Worm (Caenorhabditis elegans): ENCODE data around the gene F35D2.3.

ce11 chrII:7543808-7544207, 26.6 kb upstream of the F35D2.3 start, which contains the start of gene rol-8:
- TF ChIP-seq aly-2 (tag; optimal IDR thresholded peaks at IDR 0.05) (no peak), elt-2 (tag; optimal IDR thresholded peaks at IDR 0.05) (no peak), pqm-1 (tag; optimal IDR thresholded peaks at IDR 0.05) (no peak), unc-62 (GFP tag; optimal IDR thresholded peaks at IDR 0.05) (no peak), nhr-11 (tag; optimal IDR thresholded peaks at IDR 0.05) (no peak), snpc-4 (tag; optimal IDR thresholded peaks at IDR 0.05) (no peak), nhr-12 (tag; optimal IDR thresholded peaks at IDR 0.05) (no peak), tbx-2 (tag; optimal IDR thresholded peaks at IDR 0.05) (no peak), ama-1 (optimal IDR thresholded peaks at IDR 0.05) (no peak), daf-12 (tag; optimal IDR thresholded peaks at IDR 0.05) (no peak), zag-1 (tag; optimal IDR thresholded peaks at IDR 0.05) (no peak), nhr-28 (tag; optimal IDR thresholded peaks at IDR 0.05) (no peak), ceh-82 (tag; optimal IDR thresholded peaks at IDR 0.05) (no peak), pha-4 (tag; optimal IDR thresholded peaks at IDR 0.05) (no peak)

All from whole organism, L3 larva.